Worm (Caenorhabditis elegans): ENCODE results near the gene ecps-1.

ce11 chrIII:10488052-10488451 lies 27.7 kb upstream of the ecps-1 start, which contains the start of gene ptr-25:
- TF ChIP-seq aly-2 (tag; optimal IDR thresholded peaks at IDR 0.05) = no peak
- no peak for TF ChIP-seq unc-62 (GFP tag; optimal IDR thresholded peaks at IDR 0.05)
- no peak for TF ChIP-seq nhr-25 (tag; optimal IDR thresholded peaks at IDR 0.05)
- no peak for TF ChIP-seq snpc-4 (tag; optimal IDR thresholded peaks at IDR 0.05)
- no peak for TF ChIP-seq fos-1 (tag; optimal IDR thresholded peaks at IDR 0.05)
- TF ChIP-seq nhr-10 (tag; optimal IDR thresholded peaks at IDR 0.05) = no peak
- no peak for TF ChIP-seq nhr-6 (tag; optimal IDR thresholded peaks at IDR 0.05)
- TF ChIP-seq ztf-11 (tag; optimal IDR thresholded peaks at IDR 0.05) = no peak
